Fruit fly (Drosophila melanogaster) whole organism, embryonic: ENCODE measurements around the gene BRWD3.
A peak's percentile ranks its signal among the peaks of the same experiment; 100 is the strongest.

Experiments
- CG10209 ChIP-seq: fragments of 200-800 bp; sonication (Bioruptor generic); optimal IDR thresholded peaks from 3 replicates; lab custom pipeline; 2017; ENCODE audit warnings: missing biosample characterization, mild to moderate bottlenecking, missing genetic modification characterization, missing genetic modification reagents
- CG11398 ChIP-seq: fragments of 200-800 bp; sonication (Bioruptor generic); optimal IDR thresholded peaks from 2 replicates; lab custom pipeline; 2016; ENCODE audit warnings: missing biosample characterization, missing genetic modification characterization
- CG11696 ChIP-seq: fragments of 200-800 bp; sonication (Bioruptor generic); IDR thresholded peaks from 2 replicates; pipeline ENCODE4 v1.3.6; 2022; ENCODE audit warnings: missing biosample characterization, missing genetic modification characterization
- CG12391 ChIP-seq: fragments of 200-800 bp; sonication (Bioruptor generic); optimal IDR thresholded peaks from 3 replicates; lab custom pipeline; 2018; ENCODE audit warnings: missing biosample characterization, mild to moderate bottlenecking, missing genetic modification characterization, moderate library complexity
- CG14710 ChIP-seq: fragments of 200-800 bp; sonication (Bioruptor generic); optimal IDR thresholded peaks from 3 replicates; lab custom pipeline; 2019; ENCODE audit warnings: missing biosample characterization, mild to moderate bottlenecking, missing genetic modification characterization, moderate library complexity
- CG15696 ChIP-seq: fragments of 200-800 bp; sonication (Bioruptor generic); optimal IDR thresholded peaks from 2 replicates; lab custom pipeline; 2019; ENCODE audit warnings: missing biosample characterization, mild to moderate bottlenecking, missing genetic modification characterization, moderate library complexity
- CG17912 ChIP-seq: fragments of 200-800 bp; sonication (Bioruptor generic); optimal IDR thresholded peaks from 2 replicates; lab custom pipeline; 2018; ENCODE audit warnings: missing biosample characterization, mild to moderate bottlenecking, missing genetic modification characterization
- CG2712 ChIP-seq: fragments of 200-800 bp; optimal IDR thresholded peaks from 3 replicates; lab custom pipeline; 2019; ENCODE audit warnings: missing biosample characterization, mild to moderate bottlenecking, missing genetic modification characterization, moderate library complexity
- CG33557 ChIP-seq: fragments of 200-800 bp; sonication (Bioruptor generic); optimal IDR thresholded peaks from 2 replicates; lab custom pipeline; 2019; ENCODE audit warnings: missing biosample characterization, mild to moderate bottlenecking, missing genetic modification characterization, moderate library complexity
- CG3726 ChIP-seq: fragments of 200-800 bp; sonication (Bioruptor generic); IDR thresholded peaks from 3 replicates; pipeline ENCODE4, ENCODE4 v1.3.6; 2022; ENCODE audit warnings: missing biosample characterization, missing genetic modification characterization
- CG4360 ChIP-seq: fragments of 200-800 bp; sonication (Bioruptor generic); IDR thresholded peaks from 2 replicates; pipeline ENCODE4 v1.3.6; 2022; ENCODE audit warnings: missing biosample characterization, missing genetic modification characterization
- CG4617 ChIP-seq: fragments of 200-800 bp; sonication (Bioruptor generic); optimal IDR thresholded peaks from 3 replicates; lab custom pipeline; 2016; ENCODE audit warnings: missing biosample characterization, missing genetic modification characterization, borderline replicate concordance
- CG6813 ChIP-seq: fragments of 200-800 bp; sonication (Bioruptor generic); optimal IDR thresholded peaks from 2 replicates; lab custom pipeline; 2017; ENCODE audit warnings: missing biosample characterization, missing genetic modification characterization, mild to moderate bottlenecking, moderate library complexity, missing genetic modification reagents
- CG8478 ChIP-seq: fragments of >200 bp; optimal IDR thresholded peaks from 2 replicates; lab custom pipeline; 2018
- CG8924 ChIP-seq: fragments of 200-800 bp; optimal IDR thresholded peaks from 3 replicates; lab custom pipeline; 2019; ENCODE audit warnings: missing biosample characterization, mild to moderate bottlenecking, missing genetic modification characterization, moderate library complexity
- D ChIP-seq, 2 experiments: fragments of 200-800 bp in 1 of 2; fragments of >200 bp in 1 of 2; sonication (Bioruptor generic) in 1 of 2; optimal IDR thresholded peaks; 2 replicates in 1 of 2; 3 replicates in 1 of 2; lab custom pipeline; 2017; ENCODE audit warnings: mild to moderate bottlenecking in 1 of 2, missing biosample characterization in 1 of 2, missing genetic modification characterization in 1 of 2, missing genetic modification reagents in 1 of 2
- D19A ChIP-seq: fragments of 200-800 bp; optimal IDR thresholded peaks from 3 replicates; lab custom pipeline; 2019; ENCODE audit warnings: missing biosample characterization, mild to moderate bottlenecking, missing genetic modification characterization, moderate library complexity
- Hr39 ChIP-seq: fragments of >200 bp; optimal IDR thresholded peaks from 2 replicates; lab custom pipeline; 2017
- Kr ChIP-seq: fragments of 200-800 bp; sonication (Bioruptor generic); optimal IDR thresholded peaks from 2 replicates; lab custom pipeline; 2017; ENCODE audit warnings: missing biosample characterization, mild to moderate bottlenecking, missing genetic modification characterization
- Stat92E ChIP-seq, 3 experiments: fragments of >200 bp in 2 of 3; fragments of 200-800 bp in 1 of 3; sonication (Bioruptor generic) in 1 of 3; optimal IDR thresholded peaks; 2 replicates each; lab custom pipeline; 2017 to 2019; ENCODE audit warnings: missing biosample characterization in 3 of 3, missing genetic modification characterization in 3 of 3, mild to moderate bottlenecking in 1 of 3, moderate library complexity in 1 of 3
- Tbp ChIP-seq: fragments of >200 bp; optimal IDR thresholded peaks from 2 replicates; lab custom pipeline; 2018; ENCODE audit warnings: missing biosample characterization, missing genetic modification characterization
- Vsx1 ChIP-seq: fragments of 200-800 bp; sonication (Bioruptor generic); optimal IDR thresholded peaks from 2 replicates; lab custom pipeline; 2017; ENCODE audit warnings: missing biosample characterization, mild to moderate bottlenecking, missing genetic modification characterization, missing genetic modification reagents
- ac ChIP-seq: fragments of 200-800 bp; sonication (Bioruptor generic); optimal IDR thresholded peaks from 3 replicates; lab custom pipeline; 2017; ENCODE audit warnings: missing biosample characterization, mild to moderate bottlenecking, missing genetic modification characterization
- cg ChIP-seq: fragments of 200-800 bp; sonication (Bioruptor generic); optimal IDR thresholded peaks from 3 replicates; lab custom pipeline; 2019; ENCODE audit warnings: missing biosample characterization, mild to moderate bottlenecking, missing genetic modification characterization, moderate library complexity
- chinmo ChIP-seq: fragments of 200-800 bp; sonication (Bioruptor generic); IDR thresholded peaks from 4 replicates; pipeline ENCODE4 v1.3.6; 2022; ENCODE audit warnings: missing biosample characterization, missing genetic modification characterization; ENCODE audit not compliant: partially characterized antibody
- chm ChIP-seq: fragments of 200-800 bp; sonication (Bioruptor generic); IDR thresholded peaks from 2 replicates; pipeline ENCODE4 v1.3.6; 2022; ENCODE audit warnings: missing biosample characterization, missing genetic modification characterization
- crol ChIP-seq: fragments of 200-800 bp; sonication (Bioruptor generic); IDR thresholded peaks from 2 replicates; pipeline ENCODE4 v1.3.6; 2022; ENCODE audit warnings: missing biosample characterization, missing genetic modification characterization
- dmrt11E ChIP-seq: fragments of 200-800 bp; sonication (Bioruptor generic); optimal IDR thresholded peaks from 3 replicates; lab custom pipeline; 2018; ENCODE audit warnings: missing biosample characterization, mild to moderate bottlenecking, missing genetic modification characterization, moderate library complexity
- fd96Cb ChIP-seq: fragments of 200-800 bp; sonication (Bioruptor generic); optimal IDR thresholded peaks from 2 replicates; lab custom pipeline; 2018; ENCODE audit warnings: missing biosample characterization, mild to moderate bottlenecking, missing genetic modification characterization, moderate library complexity
- gcm ChIP-seq: fragments of 200-800 bp; sonication (Bioruptor generic); optimal IDR thresholded peaks from 2 replicates; lab custom pipeline; 2019; ENCODE audit warnings: missing biosample characterization, mild to moderate bottlenecking, missing genetic modification characterization, moderate library complexity
- hth ChIP-seq: fragments of >200 bp; optimal IDR thresholded peaks from 2 replicates; lab custom pipeline; 2017; ENCODE audit warnings: inconsistent platforms
- kni ChIP-seq: fragments of 200-800 bp; sonication (Bioruptor generic); optimal IDR thresholded peaks from 3 replicates; lab custom pipeline; 2017; ENCODE audit warnings: mild to moderate bottlenecking, missing biosample characterization, missing genetic modification reagents, missing genetic modification characterization
- org-1 ChIP-seq: fragments of 200-800 bp; sonication (Bioruptor generic); optimal IDR thresholded peaks from 2 replicates; lab custom pipeline; 2017; ENCODE audit warnings: missing biosample characterization, missing genetic modification characterization
- otp ChIP-seq: fragments of 200-800 bp; sonication (Bioruptor generic); IDR thresholded peaks from 3 replicates; pipeline ENCODE4, ENCODE4 v1.3.6; 2022; ENCODE audit warnings: missing biosample characterization, missing genetic modification characterization
- pan ChIP-seq, 4 experiments: fragments of >200 bp in 3 of 4; fragments of 200-800 bp in 1 of 4; sonication (Bioruptor generic) in 1 of 4; optimal IDR thresholded peaks in 3 of 4; IDR thresholded peaks in 1 of 4; 2 replicates each; pipeline versions ENCODE4 v1.3.6 to Lab custom; 2017 to 2022; ENCODE audit warnings: missing biosample characterization in 2 of 4, missing genetic modification characterization in 2 of 4, mixed read lengths in 1 of 4
- pb ChIP-seq: fragments of 200-800 bp; sonication (Bioruptor generic); optimal IDR thresholded peaks from 3 replicates; lab custom pipeline; 2016; ENCODE audit warnings: missing biosample characterization, missing genetic modification characterization
- sens ChIP-seq: fragments of 200-800 bp; sonication (Bioruptor generic); peaks from one replicate; lab custom pipeline; 2016; ENCODE audit warnings: missing biosample characterization, missing genetic modification characterization
- so ChIP-seq: fragments of 200-800 bp; sonication (Bioruptor generic); IDR thresholded peaks from 3 replicates; pipeline ENCODE4 v1.3.6; 2022; ENCODE audit warnings: missing biosample characterization, missing genetic modification characterization
- ttk ChIP-seq: fragments of 200-800 bp; sonication (Bioruptor generic); IDR thresholded peaks from 2 replicates; pipeline ENCODE4 v2.1.2; 2022; ENCODE audit warnings: missing biosample characterization, missing genetic modification characterization
- twi ChIP-seq: fragments of 200-800 bp; optimal IDR thresholded peaks from 2 replicates; lab custom pipeline; 2019; ENCODE audit warnings: missing biosample characterization, mild to moderate bottlenecking, missing genetic modification characterization, moderate library complexity
- tx ChIP-seq: fragments of 200-800 bp; sonication (Bioruptor generic); optimal IDR thresholded peaks from 2 replicates; lab custom pipeline; 2016; ENCODE audit warnings: missing biosample characterization, missing genetic modification characterization
- zfh1 ChIP-seq: fragments of 200-800 bp; sonication (Bioruptor generic); IDR thresholded peaks from 3 replicates; pipeline ENCODE4 v1.3.6; 2022; ENCODE audit warnings: missing biosample characterization, missing genetic modification characterization

Gene BRWD3

DNA sequence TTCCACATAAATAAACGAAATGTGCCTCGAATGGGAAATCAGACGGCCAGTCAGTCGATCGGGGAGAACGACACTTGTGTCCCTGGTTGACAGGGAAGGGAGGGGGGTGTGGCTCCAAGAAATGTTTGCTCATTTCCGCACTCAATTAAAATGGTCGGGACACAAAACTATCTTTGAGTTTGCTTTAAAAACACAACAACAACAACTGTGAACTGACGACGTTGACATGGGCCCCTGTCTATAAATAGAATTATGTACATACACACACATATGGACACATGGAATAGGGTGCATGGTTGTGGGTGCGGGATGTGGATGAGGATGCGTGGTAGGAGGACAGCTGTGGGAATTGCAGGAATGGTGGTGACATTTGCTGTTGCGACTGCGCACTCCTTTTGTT lies 48.8 kb upstream of the BRWD3 start:
- no peak for TF ChIP-seq ttk (GFP tag; lab: Robert Waterston, UW)
- no peak for TF ChIP-seq Vsx1
- TF ChIP-seq CG11398 (GFP tag; lab: Kevin White, UChicago): no peak
- TF ChIP-seq dmrt11E (tag; lab: Kevin White, UChicago): peak; percentile 37
- peak; percentile 94 for TF ChIP-seq CG4360
- TF ChIP-seq chm (GFP tag; lab: Robert Waterston, UW): 0 out of 2 replicates have a peak, but pooled peaks have one; percentile 40
- 0 out of 2 replicates have a peak, but pooled peaks have one; percentile 10 for TF ChIP-seq CG11696 (GFP tag; lab: Robert Waterston, UW)
- TF ChIP-seq D (optimal IDR thresholded peaks at IDR 0.05; lab: Kevin White, UChicago): peak; percentile 4
- TF ChIP-seq D (GFP tag; optimal IDR thresholded peaks at IDR 0.05; lab: Kevin White, UChicago): peak; percentile 19
- no peak for TF ChIP-seq CG4617 (GFP tag; lab: Kevin White, UChicago)
- peak; percentile 12 for TF ChIP-seq org-1
- no peak for TF ChIP-seq pb
- TF ChIP-seq gcm (GFP tag; lab: Kevin White, UChicago): peak; percentile 42
- TF ChIP-seq CG8924: peak; percentile 33
- peak; percentile 75 for TF ChIP-seq CG15696 (tag; lab: Kevin White, UChicago)
- TF ChIP-seq ac (GFP tag; lab: Kevin White, UChicago): peak; percentile 47
- TF ChIP-seq Kr (GFP tag; lab: Kevin White, UChicago): peak; percentile 44
- peak; percentile 73 for TF ChIP-seq kni (GFP tag; lab: Kevin White, UChicago)
- peak; percentile 78 for TF ChIP-seq crol (GFP tag; lab: Robert Waterston, UW)
- no peak for TF ChIP-seq pan (optimal IDR thresholded peaks at IDR 0.05; lab: Kevin White, UChicago)
- no peak for TF ChIP-seq pan (GFP tag; optimal IDR thresholded peaks at IDR 0.05 in 1 of 2, IDR thresholded peaks at IDR 0.05 in 1 of 2)
- peak; percentile 23 for TF ChIP-seq CG6813 (GFP tag; lab: Kevin White, UChicago)
- peak; percentile 9 for TF ChIP-seq hth (lab: Kevin White, UChicago)
- peak; percentile 95 for TF ChIP-seq twi (tag; lab: Kevin White, UChicago)
- no peak for TF ChIP-seq chinmo (GFP tag; lab: Robert Waterston, UW)
- TF ChIP-seq D19A (tag; lab: Kevin White, UChicago): peak; percentile 39
- 0 out of 3 replicates have a peak, but pooled peaks have one; percentile 52 for TF ChIP-seq zfh1 (GFP tag; lab: Robert Waterston, UW)
- TF ChIP-seq CG3726: no peak
- TF ChIP-seq CG33557 (GFP tag; lab: Kevin White, UChicago): peak; percentile 58
- no peak for TF ChIP-seq Hr39
- no peak for TF ChIP-seq tx (GFP tag; lab: Kevin White, UChicago)
- TF ChIP-seq sens (GFP tag; lab: Kevin White, UChicago): peak; percentile 66
- peak; percentile 52 for TF ChIP-seq cg
- no peak for TF ChIP-seq so
- TF ChIP-seq CG8478 (lab: Kevin White, UChicago): peak; percentile 2
- TF ChIP-seq fd96Cb: no peak
- no peak for TF ChIP-seq CG12391 (tag; lab: Kevin White, UChicago)
- TF ChIP-seq CG17912 (GFP tag; lab: Kevin White, UChicago): no peak
- peak; percentile 2 for TF ChIP-seq CG14710 (tag; lab: Kevin White, UChicago)
- TF ChIP-seq otp (GFP tag; lab: Robert Waterston, UW): no peak
- TF ChIP-seq Stat92E (GFP tag; optimal IDR thresholded peaks at IDR 0.05; lab: Kevin White, UChicago): no peak
- no peak for TF ChIP-seq Tbp (GFP tag; lab: Kevin White, UChicago)
- no peak for TF ChIP-seq CG2712 (tag; lab: Kevin White, UChicago)
- TF ChIP-seq CG10209 (GFP tag; lab: Kevin White, UChicago): peak; percentile 18
